Worm (Caenorhabditis elegans): ENCODE data around the gene F52E1.3.
A peak's percentile ranks its signal among the peaks of the same experiment; 100 is the strongest.

Gene F52E1.3

ce11 chrV:8426210-8426609 is 31.6 kb downstream of the F52E1.3 start:
- TF ChIP-seq ceh-39 (tag; optimal IDR thresholded peaks at IDR 0.05): no peak
- peak; percentile 56 for TF ChIP-seq ces-1 (GFP tag; optimal IDR thresholded peaks at IDR 0.05)
- TF ChIP-seq unc-62 (GFP tag; optimal IDR thresholded peaks at IDR 0.05): no peak
- TF ChIP-seq pha-4 (tag; optimal IDR thresholded peaks at IDR 0.05): peak; percentile 5
- TF ChIP-seq nhr-76 (tag; optimal IDR thresholded peaks at IDR 0.05): no peak
- TF ChIP-seq M03D4.4 (tag; optimal IDR thresholded peaks at IDR 0.05): no peak

ce11 chrV:8426741-8427457 is 32.3 kb downstream of the F52E1.3 start:
- TF ChIP-seq nhr-2 (tag; optimal IDR thresholded peaks at IDR 0.05) (no peak), unc-62 (GFP tag; optimal IDR thresholded peaks at IDR 0.05) (no peak), cnd-1 (tag; optimal IDR thresholded peaks at IDR 0.05) (no peak), blmp-1 (tag; optimal IDR thresholded peaks at IDR 0.05) (no peak), mep-1 (tag; optimal IDR thresholded peaks at IDR 0.05) (no peak), nhr-12 (tag; optimal IDR thresholded peaks at IDR 0.05) (no peak), snpc-4 (tag; optimal IDR thresholded peaks at IDR 0.05) (no peak), lin-13 (tag; optimal IDR thresholded peaks at IDR 0.05) (no peak), unc-120 (tag; optimal IDR thresholded peaks at IDR 0.05; ENCODE audit: poor library complexity, severe bottlenecking) (no peak)

- TF ChIP-seq bed-3 (GFP tag; optimal IDR thresholded peaks at IDR 0.05) (no peak), lsy-2 (tag; optimal IDR thresholded peaks at IDR 0.05) (peak; percentile 3), nhr-237 (tag; optimal IDR thresholded peaks at IDR 0.05) (no peak), unc-39 (tag; optimal IDR thresholded peaks at IDR 0.05) (no peak), snpc-4 (tag; optimal IDR thresholded peaks at IDR 0.05) (no peak), blmp-1 (tag; optimal IDR thresholded peaks at IDR 0.05) (no peak), ces-1 (GFP tag; optimal IDR thresholded peaks at IDR 0.05) (peak; percentile 78), unc-120 (tag; optimal IDR thresholded peaks at IDR 0.05; ENCODE audit: poor library complexity, severe bottlenecking) (peak; percentile 2), unc-62 (GFP tag; optimal IDR thresholded peaks at IDR 0.05) (no peak), mab-5 (tag; optimal IDR thresholded peaks at IDR 0.05) (no peak), flh-1 (GFP tag; optimal IDR thresholded peaks at IDR 0.05) (no peak)
These were observed 34.2 kb downstream of the F52E1.3 start for ce11 chrV:8428585-8429414.

- TF ChIP-seq ceh-39 (tag; optimal IDR thresholded peaks at IDR 0.05) (no peak), lin-32 (GFP tag; optimal IDR thresholded peaks at IDR 0.05) (no peak), hlh-1 (tag; optimal IDR thresholded peaks at IDR 0.05) (no peak), cnd-1 (tag; optimal IDR thresholded peaks at IDR 0.05) (no peak), mls-2 (tag; optimal IDR thresholded peaks at IDR 0.05) (no peak), ceh-43 (GFP tag; optimal IDR thresholded peaks at IDR 0.05) (no peak), blmp-1 (tag; optimal IDR thresholded peaks at IDR 0.05) (no peak), elt-1 (tag; optimal IDR thresholded peaks at IDR 0.05; ENCODE audit: borderline replicate concordance, insufficient read depth) (no peak), lin-13 (tag; optimal IDR thresholded peaks at IDR 0.05) (no peak), sptf-1 (tag; optimal IDR thresholded peaks at IDR 0.05) (no peak), M03D4.4 (tag; optimal IDR thresholded peaks at IDR 0.05) (no peak)
These were observed 39.8 kb downstream of the F52E1.3 start for ce11 chrV:8434400-8434827.

- TF ChIP-seq mep-1 (tag; optimal IDR thresholded peaks at IDR 0.05) (no peak), ces-1 (GFP tag; optimal IDR thresholded peaks at IDR 0.05) (peak; percentile 82)
These were observed 40.7 kb downstream of the F52E1.3 start for ce11 chrV:8435292-8435691.

- TF ChIP-seq ces-1 (GFP tag; optimal IDR thresholded peaks at IDR 0.05) (peak; percentile 19), flh-1 (GFP tag; optimal IDR thresholded peaks at IDR 0.05) (no peak)
These were observed 42.8 kb downstream of the F52E1.3 start for ce11 chrV:8437358-8437757.

All from whole organism, mixed stage, embryonic.